Worm (Caenorhabditis elegans) whole organism, young adult: ENCODE data around the gene skih-2.

Experiments
- D2030.7 ChIP-seq: fragments of 200-800 bp; sonication (Bioruptor generic); IDR thresholded peaks from 2 replicates; pipeline ENCODE4 v1.3.6; 2022; ENCODE audit warnings: missing genetic modification reagents, missing genetic modification characterization, missing compliant biosample characterization
- egl-18 ChIP-seq: fragments of 200-800 bp; sonication (Bioruptor generic); IDR thresholded peaks from 2 replicates; pipeline ENCODE4 v1.3.6; 2022; ENCODE audit warnings: missing genetic modification reagents, missing genetic modification characterization, missing compliant biosample characterization
- hmg-20 ChIP-seq: fragments of 200-800 bp; sonication (Bioruptor generic); IDR thresholded peaks from 2 replicates; pipeline ENCODE4 v1.3.6; 2022; ENCODE audit warnings: missing genetic modification reagents, missing genetic modification characterization, missing compliant biosample characterization
- nfya-1 ChIP-seq: sonication (generic microtip); optimal IDR thresholded peaks from 2 replicates; lab custom pipeline; 2017; ENCODE audit warnings: antibody characterized with exemption, missing compliant biosample characterization, missing genetic modification characterization, borderline replicate concordance; ENCODE audit not compliant: insufficient read depth

- TF ChIP-seq egl-18 (GFP tag; lab: Robert Waterston, UW) (no peak), nfya-1 (no peak), hmg-20 (GFP tag; lab: Robert Waterston, UW) (no peak), D2030.7 (no peak)
Observed at ce11 chrIV:11169652-11170051, 27.5 kb upstream of the skih-2 start, which contains the start of gene nhr-67.
